Fruit fly (Drosophila melanogaster) whole organism, embryonic: ENCODE results near the gene Grasp65.
A peak's percentile ranks its signal among the peaks of the same experiment; 100 is the strongest.

Experiments used
- B-H2 ChIP-seq: fragments of 200-800 bp; sonication (Bioruptor generic); optimal IDR thresholded peaks from 2 replicates; lab custom pipeline; 2018; ENCODE audit warnings: missing biosample characterization, mild to moderate bottlenecking, missing genetic modification characterization
- CG10147 ChIP-seq: fragments of 200-800 bp; sonication (Bioruptor generic); optimal IDR thresholded peaks from 2 replicates; lab custom pipeline; 2019; ENCODE audit warnings: missing biosample characterization, mild to moderate bottlenecking, missing genetic modification characterization, moderate library complexity
- CG11085 ChIP-seq: fragments of 200-800 bp; sonication (Bioruptor generic); IDR thresholded peaks from 2 replicates; pipeline ENCODE4 v1.3.6; 2022; ENCODE audit warnings: missing biosample characterization, missing genetic modification characterization
- CG11695 ChIP-seq: fragments of 200-800 bp; sonication (Bioruptor generic); IDR thresholded peaks from 3 replicates; pipeline ENCODE4 v1.3.6; 2022; ENCODE audit warnings: missing biosample characterization, missing genetic modification characterization
- CG11696 ChIP-seq: fragments of 200-800 bp; sonication (Bioruptor generic); IDR thresholded peaks from 2 replicates; pipeline ENCODE4 v1.3.6; 2022; ENCODE audit warnings: missing biosample characterization, missing genetic modification characterization
- CG14050 ChIP-seq: fragments of 200-800 bp; sonication (Bioruptor generic); IDR thresholded peaks from 3 replicates; pipeline ENCODE4 v1.3.6; 2022; ENCODE audit warnings: missing biosample characterization, missing genetic modification characterization
- CG1529 ChIP-seq: fragments of 200-800 bp; sonication (Bioruptor generic); optimal IDR thresholded peaks from 3 replicates; lab custom pipeline; 2018; ENCODE audit warnings: missing biosample characterization, missing genetic modification characterization
- CG15696 ChIP-seq: fragments of 200-800 bp; sonication (Bioruptor generic); optimal IDR thresholded peaks from 2 replicates; lab custom pipeline; 2019; ENCODE audit warnings: missing biosample characterization, mild to moderate bottlenecking, missing genetic modification characterization, moderate library complexity
- CG16815 ChIP-seq: fragments of 200-800 bp; sonication (Bioruptor generic); optimal IDR thresholded peaks from 3 replicates; lab custom pipeline; 2017; ENCODE audit warnings: missing biosample characterization, mild to moderate bottlenecking, missing genetic modification characterization
- CG17612 ChIP-seq: fragments of 200-800 bp; sonication (Bioruptor generic); IDR thresholded peaks from 2 replicates; pipeline ENCODE4 v1.3.6; 2022; ENCODE audit warnings: missing biosample characterization, missing genetic modification characterization
- CG17912 ChIP-seq: fragments of 200-800 bp; sonication (Bioruptor generic); optimal IDR thresholded peaks from 2 replicates; lab custom pipeline; 2018; ENCODE audit warnings: missing biosample characterization, mild to moderate bottlenecking, missing genetic modification characterization
- CG2129 ChIP-seq: fragments of 200-800 bp; sonication (Bioruptor generic); IDR thresholded peaks from 2 replicates; pipeline ENCODE4 v1.3.6; 2022; ENCODE audit warnings: missing biosample characterization, missing genetic modification characterization; ENCODE audit not compliant: partially characterized antibody
- CG30403 ChIP-seq: fragments of 200-800 bp; sonication (Bioruptor generic); optimal IDR thresholded peaks from 3 replicates; lab custom pipeline; 2016; ENCODE audit warnings: missing biosample characterization, missing genetic modification characterization
- CG31388 ChIP-seq: fragments of 200-800 bp; sonication (Bioruptor generic); optimal IDR thresholded peaks from 2 replicates; lab custom pipeline; 2016; ENCODE audit warnings: missing biosample characterization, missing genetic modification characterization
- CG4424 ChIP-seq: fragments of 200-800 bp; sonication (Bioruptor generic); optimal IDR thresholded peaks from 3 replicates; lab custom pipeline; 2016; ENCODE audit warnings: missing biosample characterization, missing genetic modification characterization
- CG8359 ChIP-seq: fragments of 200-800 bp; sonication (Bioruptor generic); optimal IDR thresholded peaks from 2 replicates; lab custom pipeline; 2017; ENCODE audit warnings: missing biosample characterization, mild to moderate bottlenecking, missing genetic modification characterization, borderline replicate concordance
- CG9215 ChIP-seq: fragments of 200-800 bp; sonication (Bioruptor generic); IDR thresholded peaks from 2 replicates; pipeline ENCODE4 v1.3.6; 2022; ENCODE audit warnings: missing biosample characterization, missing genetic modification characterization
- CHES-1-like ChIP-seq: fragments of 200-800 bp; sonication (Bioruptor generic); optimal IDR thresholded peaks from 2 replicates; lab custom pipeline; 2016; ENCODE audit warnings: missing biosample characterization, missing genetic modification characterization
- CTCF ChIP-seq: fragments of 200-800 bp; sonication (Bioruptor generic); optimal IDR thresholded peaks from 2 replicates; lab custom pipeline; 2017; ENCODE audit warnings: missing biosample characterization, mild to moderate bottlenecking, missing genetic modification characterization, moderate library complexity
- Camta ChIP-seq: fragments of 200-800 bp; sonication (Bioruptor generic); optimal IDR thresholded peaks from 2 replicates; lab custom pipeline; 2016; ENCODE audit warnings: missing biosample characterization, missing genetic modification characterization
- Dad ChIP-seq: fragments of 200-800 bp; sonication (Bioruptor generic); optimal IDR thresholded peaks from 3 replicates; lab custom pipeline; 2016; ENCODE audit warnings: missing biosample characterization, missing genetic modification characterization
- HLH3B ChIP-seq: fragments of 200-800 bp; sonication (Bioruptor generic); IDR thresholded peaks from 2 replicates; pipeline ENCODE4 v1.3.6; 2022; ENCODE audit warnings: missing biosample characterization, missing genetic modification characterization
- Hr51 ChIP-seq, 2 experiments: fragments of 200-800 bp; sonication (Bioruptor generic); optimal IDR thresholded peaks; 2 replicates in 1 of 2; 3 replicates in 1 of 2; lab custom pipeline; 2016 to 2018; ENCODE audit warnings: missing biosample characterization in 2 of 2, missing genetic modification characterization in 2 of 2, mild to moderate bottlenecking in 1 of 2, moderate library complexity in 1 of 2
- Hsf ChIP-seq: fragments of 200-800 bp; sonication (Bioruptor generic); optimal IDR thresholded peaks from 3 replicates; lab custom pipeline; 2016; ENCODE audit warnings: missing biosample characterization, missing genetic modification characterization
- Lim3 ChIP-seq: fragments of 200-800 bp; sonication (Bioruptor generic); IDR thresholded peaks from 2 replicates; pipeline ENCODE4 v1.3.6; 2022; ENCODE audit warnings: missing biosample characterization, missing genetic modification characterization
- Mrtf ChIP-seq: fragments of 200-800 bp; sonication (Bioruptor generic); IDR thresholded peaks from 3 replicates; pipeline ENCODE4 v1.3.6; 2022; ENCODE audit warnings: missing biosample characterization, missing genetic modification characterization
- NfI ChIP-seq: fragments of 200-800 bp; sonication (Bioruptor generic); optimal IDR thresholded peaks from 3 replicates; lab custom pipeline; 2018; ENCODE audit warnings: missing biosample characterization, mild to moderate bottlenecking, missing genetic modification characterization, moderate library complexity
- Ptx1 ChIP-seq: fragments of 200-800 bp; sonication (Bioruptor generic); IDR thresholded peaks from 2 replicates; pipeline ENCODE4 v1.3.6; 2022; ENCODE audit warnings: missing biosample characterization, missing genetic modification characterization
- Trl ChIP-seq, 3 experiments: fragments of >200 bp in 2 of 3; fragments of 200-800 bp in 1 of 3; sonication (Bioruptor generic) in 1 of 3; optimal IDR thresholded peaks; 2 replicates in 1 of 3; 3 replicates in 2 of 3; lab custom pipeline; 2016 to 2017; ENCODE audit warnings: missing biosample characterization in 1 of 3, missing genetic modification characterization in 1 of 3
- ab ChIP-seq: fragments of 200-800 bp; sonication (Bioruptor generic); optimal IDR thresholded peaks from 2 replicates; lab custom pipeline; 2016; ENCODE audit warnings: missing biosample characterization, missing genetic modification characterization
- aop ChIP-seq: fragments of 200-800 bp; sonication (Bioruptor generic); IDR thresholded peaks from 2 replicates; pipeline ENCODE4 v1.3.6; 2022; ENCODE audit warnings: missing biosample characterization, missing genetic modification characterization
- bab2 ChIP-seq: fragments of 200-800 bp; sonication (Bioruptor generic); optimal IDR thresholded peaks from 2 replicates; lab custom pipeline; 2016; ENCODE audit warnings: missing biosample characterization, missing genetic modification characterization
- bsh ChIP-seq, 2 experiments: fragments of 200-800 bp; sonication (Bioruptor generic); optimal IDR thresholded peaks; 2 replicates each; lab custom pipeline; 2017 to 2018; ENCODE audit warnings: mild to moderate bottlenecking in 2 of 2, missing biosample characterization in 2 of 2, missing genetic modification characterization in 2 of 2, moderate library complexity in 1 of 2
- cg ChIP-seq: fragments of 200-800 bp; sonication (Bioruptor generic); optimal IDR thresholded peaks from 3 replicates; lab custom pipeline; 2019; ENCODE audit warnings: missing biosample characterization, mild to moderate bottlenecking, missing genetic modification characterization, moderate library complexity
- crp ChIP-seq, 2 experiments: fragments of 200-800 bp; sonication (Bioruptor generic); optimal IDR thresholded peaks; 2 replicates in 1 of 2; 3 replicates in 1 of 2; lab custom pipeline; 2017; ENCODE audit warnings: missing biosample characterization in 2 of 2, missing genetic modification characterization in 2 of 2, mild to moderate bottlenecking in 1 of 2, moderate library complexity in 1 of 2
- dysf ChIP-seq: fragments of 200-800 bp; sonication (Bioruptor generic); IDR thresholded peaks from 3 replicates; pipeline ENCODE4 v1.3.6; 2022; ENCODE audit warnings: missing biosample characterization, missing genetic modification characterization
- eve ChIP-seq, 2 experiments: fragments of >200 bp; optimal IDR thresholded peaks; 2 replicates each; lab custom pipeline; 2017; ENCODE audit warnings: missing biosample characterization in 2 of 2, missing genetic modification characterization in 2 of 2
- fu2 ChIP-seq: fragments of 200-800 bp; sonication (Bioruptor generic); optimal IDR thresholded peaks from 2 replicates; lab custom pipeline; 2016; ENCODE audit warnings: missing biosample characterization, missing genetic modification characterization
- gt ChIP-seq: fragments of 200-800 bp; sonication (Bioruptor generic); IDR thresholded peaks from 2 replicates; pipeline ENCODE4 v1.3.6; 2022; ENCODE audit warnings: missing biosample characterization, missing genetic modification characterization
- knrl ChIP-seq: fragments of 200-800 bp; sonication (Bioruptor generic); IDR thresholded peaks from 3 replicates; pipeline ENCODE4 v1.3.6; 2022; ENCODE audit warnings: missing biosample characterization, missing genetic modification characterization; ENCODE audit not compliant: partially characterized antibody
- odd ChIP-seq: fragments of 200-800 bp; sonication (Bioruptor generic); optimal IDR thresholded peaks from 2 replicates; lab custom pipeline; 2017; ENCODE audit warnings: missing biosample characterization, mild to moderate bottlenecking, missing genetic modification characterization
- peb ChIP-seq: fragments of 200-800 bp; sonication (Bioruptor generic); IDR thresholded peaks from 2 replicates; pipeline ENCODE4 v1.3.6; 2022; ENCODE audit warnings: missing biosample characterization, missing genetic modification characterization
- phol ChIP-seq: fragments of 200-800 bp; sonication (Bioruptor generic); optimal IDR thresholded peaks from 3 replicates; lab custom pipeline; 2018; ENCODE audit warnings: missing biosample characterization, mild to moderate bottlenecking, missing genetic modification characterization, moderate library complexity
- rib ChIP-seq: fragments of 200-800 bp; sonication (Bioruptor generic); IDR thresholded peaks from 2 replicates; pipeline ENCODE4 v1.3.6; 2022; ENCODE audit warnings: missing biosample characterization, missing genetic modification characterization
- run ChIP-seq: fragments of 200-800 bp; sonication (Bioruptor generic); optimal IDR thresholded peaks from 3 replicates; lab custom pipeline; 2018; ENCODE audit warnings: missing biosample characterization, mild to moderate bottlenecking, missing genetic modification characterization
- sr ChIP-seq: fragments of 200-800 bp; sonication (Bioruptor generic); IDR thresholded peaks from 3 replicates; pipeline ENCODE4 v1.3.6; 2022; ENCODE audit warnings: missing biosample characterization, missing genetic modification characterization
- trh ChIP-seq: fragments of 200-800 bp; sonication (Bioruptor generic); optimal IDR thresholded peaks from 2 replicates; lab custom pipeline; 2016; ENCODE audit warnings: missing biosample characterization, missing genetic modification characterization
- zen ChIP-seq: fragments of 200-800 bp; sonication (Bioruptor generic); optimal IDR thresholded peaks from 3 replicates; lab custom pipeline; 2018; ENCODE audit warnings: missing biosample characterization, mild to moderate bottlenecking, missing genetic modification characterization, moderate library complexity

Gene Grasp65

dm6 chr3L:19906780-19907705, 17.7 kb upstream of the Grasp65 start (continued):
- TF ChIP-seq B-H2 (GFP tag; lab: Kevin White, UChicago), result no peak
- TF ChIP-seq eve (GFP tag; optimal IDR thresholded peaks at IDR 0.05; lab: Kevin White, UChicago), result peak in 1 of 2 experiments; percentile 81
- TF ChIP-seq CG4424 (GFP tag; lab: Kevin White, UChicago), result peak; percentile 58
- no peak for TF ChIP-seq Lim3 (GFP tag; lab: Robert Waterston, UW)
- peak; percentile 78 for TF ChIP-seq bab2
- TF ChIP-seq aop (GFP tag; lab: Robert Waterston, UW), result no peak
- TF ChIP-seq CG10147 (GFP tag; lab: Kevin White, UChicago), result no peak
- TF ChIP-seq CG15696 (tag; lab: Kevin White, UChicago), result peak; percentile 57
- peak; percentile 40 for TF ChIP-seq CG8359 (GFP tag; lab: Kevin White, UChicago)
- TF ChIP-seq knrl, result no peak
- TF ChIP-seq CG9215 (GFP tag; lab: Robert Waterston, UW), result no peak
- peak; percentile 74 for TF ChIP-seq peb (GFP tag; lab: Robert Waterston, UW)
- TF ChIP-seq CG14050, result 0 out of 3 replicates have a peak, but pooled peaks have one; percentile 14
- TF ChIP-seq Hr51 (GFP tag; optimal IDR thresholded peaks at IDR 0.05; lab: Kevin White, UChicago), result peak in 1 of 2 experiments; percentile 39
- TF ChIP-seq CG11085 (GFP tag; lab: Robert Waterston, UW), result no peak; the same call in 1 of the 2 replicates
- peak; percentile 52 for TF ChIP-seq Camta (GFP tag; lab: Kevin White, UChicago)
- no peak for TF ChIP-seq Ptx1 (GFP tag; lab: Robert Waterston, UW)
- peak in 1 of 2 experiments; percentile 77 for TF ChIP-seq bsh (GFP tag; optimal IDR thresholded peaks at IDR 0.05; lab: Kevin White, UChicago)
- TF ChIP-seq NfI (GFP tag; lab: Kevin White, UChicago), result peak; percentile 44
- TF ChIP-seq Dad, result peak; percentile 22
- peak; percentile 61 for TF ChIP-seq zen
- TF ChIP-seq odd (GFP tag; lab: Kevin White, UChicago), result peak; percentile 55
- TF ChIP-seq Mrtf (GFP tag; lab: Robert Waterston, UW), result peak; percentile 49; the same call in 1 of the 3 replicates
- peak; percentile 80 for TF ChIP-seq CG11695
- TF ChIP-seq HLH3B (GFP tag; lab: Robert Waterston, UW), result peak; percentile 69; the same call in 1 of the 2 replicates
- peak; percentile 58 for TF ChIP-seq Hsf (GFP tag; lab: Kevin White, UChicago)
- TF ChIP-seq gt (GFP tag; lab: Robert Waterston, UW), result no peak
- peak; percentile 78 for TF ChIP-seq CHES-1-like (GFP tag; lab: Kevin White, UChicago)
- TF ChIP-seq CG30403 (GFP tag; lab: Kevin White, UChicago), result peak; percentile 11
- TF ChIP-seq cg (GFP tag; lab: Kevin White, UChicago), result peak; percentile 89
- peak; percentile 62; the same call in 1 of the 3 replicates for TF ChIP-seq sr (GFP tag; lab: Robert Waterston, UW)
- TF ChIP-seq fu2 (GFP tag; lab: Kevin White, UChicago), result peak; percentile 13
- peak; percentile 48 for TF ChIP-seq CG11696 (GFP tag; lab: Robert Waterston, UW)
- peak; percentile 66 to 86 for TF ChIP-seq Trl (optimal IDR thresholded peaks at IDR 0.05; lab: Kevin White, UChicago)
- peak; percentile 77 for TF ChIP-seq Trl (GFP tag; optimal IDR thresholded peaks at IDR 0.05; lab: Kevin White, UChicago)
- TF ChIP-seq CG1529, result peak; percentile 78
- TF ChIP-seq trh (GFP tag; lab: Kevin White, UChicago), result peak; percentile 15
- TF ChIP-seq ab, result no peak
- TF ChIP-seq CG17612 (GFP tag; lab: Robert Waterston, UW), result no peak; the same call in 1 of the 2 replicates
- no peak for TF ChIP-seq CG16815 (GFP tag; lab: Kevin White, UChicago)
- TF ChIP-seq run (tag; lab: Kevin White, UChicago), result no peak
- peak; percentile 16 for TF ChIP-seq CTCF (GFP tag; lab: Kevin White, UChicago)
- TF ChIP-seq rib (GFP tag; lab: Robert Waterston, UW), result 0 out of 2 replicates have a peak, but pooled peaks have one; percentile 22
- no peak for TF ChIP-seq phol (tag; lab: Kevin White, UChicago)
- no peak for TF ChIP-seq crp (GFP tag; optimal IDR thresholded peaks at IDR 0.05; lab: Kevin White, UChicago)
- TF ChIP-seq CG31388 (GFP tag; lab: Kevin White, UChicago), result peak; percentile 19
- no peak for TF ChIP-seq CG2129 (GFP tag; lab: Robert Waterston, UW)
- TF ChIP-seq CG17912 (GFP tag; lab: Kevin White, UChicago), result peak; percentile 34
- TF ChIP-seq dysf (GFP tag; lab: Robert Waterston, UW), result peak; percentile 35; the same call in 1 of the 3 replicates
